Fruit fly (Drosophila melanogaster): ENCODE measurements around the gene CG11983.
A peak's percentile ranks its signal among the peaks of the same experiment; 100 is the strongest.

CG11983 gene

DNA sequence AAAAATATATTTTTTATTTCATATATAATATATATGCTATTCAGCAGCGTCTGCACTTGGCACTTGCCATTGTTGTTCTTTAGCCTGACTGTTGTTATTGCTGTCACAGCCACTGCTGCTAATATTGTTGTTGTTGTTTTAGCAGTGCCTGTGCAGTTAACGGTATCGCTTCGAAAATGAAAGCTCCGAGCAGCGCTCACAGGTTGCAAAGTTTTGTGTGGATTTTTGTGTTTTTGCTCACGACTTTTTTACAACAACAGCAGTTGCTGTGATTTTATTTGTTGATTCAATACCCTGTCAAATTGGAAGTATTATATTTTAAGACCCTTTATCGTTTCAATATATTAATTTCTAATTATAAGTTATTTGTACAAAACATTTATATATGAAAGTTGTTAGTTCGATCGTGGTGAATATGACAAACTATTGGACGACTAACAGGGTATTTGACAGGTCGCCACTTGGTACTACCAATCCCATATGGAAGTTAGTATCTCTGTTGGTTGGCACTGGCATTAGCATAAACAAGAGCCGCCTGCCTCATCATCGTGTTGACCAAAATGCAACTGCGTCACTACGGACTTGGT is 44.3 kb upstream of the CG11983 start (continued):
- TF ChIP-seq zfh1 (GFP tag; IDR thresholded peaks at IDR 0.05) (0 out of 3 replicates have a peak, but pooled peaks have one; percentile 15), Ada2b (GFP tag; IDR thresholded peaks at IDR 0.05) (peak; percentile 20; the same call in 1 of the 2 replicates), CG8924 (tag; optimal IDR thresholded peaks at IDR 0.05) (peak; percentile 35), CG31441 (GFP tag; IDR thresholded peaks at IDR 0.05) (peak; percentile 73), row (GFP tag; IDR thresholded peaks at IDR 0.05) (peak; percentile 51; the same call in 2 of the 3 replicates), D19A (tag; optimal IDR thresholded peaks at IDR 0.05) (peak; percentile 30), chn (GFP tag; optimal IDR thresholded peaks at IDR 0.05) (no peak)

DNA sequence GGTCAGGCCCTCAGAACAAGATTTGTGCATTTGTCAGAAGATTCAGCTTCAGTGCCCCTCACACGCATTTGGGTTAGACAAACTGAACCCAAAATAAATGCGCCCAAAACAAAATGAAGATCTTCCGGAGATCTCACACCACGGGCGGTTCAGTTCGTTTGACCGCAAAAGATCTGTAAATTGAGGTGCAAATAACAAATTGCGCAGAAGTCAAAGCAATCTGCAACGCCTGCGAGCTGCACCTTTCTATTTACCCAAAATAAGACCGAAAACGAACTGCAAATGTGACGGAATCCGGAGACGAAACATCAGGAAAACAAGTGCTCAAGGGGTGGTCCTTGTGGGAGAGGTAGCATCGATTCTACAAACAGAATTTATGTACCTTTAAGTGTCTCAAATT is 42.6 kb upstream of the CG11983 start:
- TF ChIP-seq kni (GFP tag; optimal IDR thresholded peaks at IDR 0.05) = peak; percentile 9
- no peak for TF ChIP-seq CG8478 (optimal IDR thresholded peaks at IDR 0.05)
- no peak for TF ChIP-seq CG13775 (GFP tag; optimal IDR thresholded peaks at IDR 0.05)
- TF ChIP-seq HLH54F (GFP tag; optimal IDR thresholded peaks at IDR 0.05) = no peak
- no peak for TF ChIP-seq Hand (GFP tag; optimal IDR thresholded peaks at IDR 0.05)
- TF ChIP-seq CG17912 (GFP tag; optimal IDR thresholded peaks at IDR 0.05) = no peak
- TF ChIP-seq salm (tag; optimal IDR thresholded peaks at IDR 0.05) = no peak
- peak in 1 of 2 experiments; percentile 91 for TF ChIP-seq tll (GFP tag; optimal IDR thresholded peaks at IDR 0.05)
- TF ChIP-seq gce (GFP tag; IDR thresholded peaks at IDR 0.05) = no peak
- no peak for TF ChIP-seq ewg (GFP tag; optimal IDR thresholded peaks at IDR 0.05)
- peak; percentile 91 for TF ChIP-seq zen (tag; optimal IDR thresholded peaks at IDR 0.05)
- no peak for TF ChIP-seq PHDP (tag; optimal IDR thresholded peaks at IDR 0.05)

DNA sequence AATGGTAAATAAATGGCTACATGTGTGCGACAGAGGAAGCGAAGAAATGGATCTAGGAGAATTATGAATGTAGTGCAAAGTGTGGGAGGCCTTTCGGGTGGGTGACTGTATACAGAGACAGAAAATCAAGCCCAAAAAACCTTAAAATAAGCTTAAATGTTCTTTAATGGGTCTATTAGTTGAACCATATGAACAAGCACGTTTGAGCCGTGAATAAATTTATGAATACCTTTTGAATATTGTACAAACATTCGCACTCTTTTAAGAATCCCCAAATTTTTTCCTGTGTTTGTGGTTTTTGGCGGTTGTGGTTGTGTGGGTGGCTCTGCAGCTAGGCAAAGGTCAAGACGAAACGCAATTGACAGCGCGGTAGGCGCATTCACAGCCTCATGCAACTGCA is 41.5 kb upstream of the CG11983 start:
- 0 out of 2 replicates have a peak, but pooled peaks have one; percentile 9 for TF ChIP-seq Drgx (GFP tag; IDR thresholded peaks at IDR 0.05)
- no peak for TF ChIP-seq al (GFP tag; IDR thresholded peaks at IDR 0.05)
- TF ChIP-seq vnd (GFP tag; IDR thresholded peaks at IDR 0.05; ENCODE audit: partially characterized antibody) = no peak
- no peak for TF ChIP-seq caup (GFP tag; optimal IDR thresholded peaks at IDR 0.05; ENCODE audit: severe bottlenecking)
- no peak for TF ChIP-seq Hr78 (GFP tag; optimal IDR thresholded peaks at IDR 0.05)
- TF ChIP-seq PHDP (tag; optimal IDR thresholded peaks at IDR 0.05) = no peak

DNA sequence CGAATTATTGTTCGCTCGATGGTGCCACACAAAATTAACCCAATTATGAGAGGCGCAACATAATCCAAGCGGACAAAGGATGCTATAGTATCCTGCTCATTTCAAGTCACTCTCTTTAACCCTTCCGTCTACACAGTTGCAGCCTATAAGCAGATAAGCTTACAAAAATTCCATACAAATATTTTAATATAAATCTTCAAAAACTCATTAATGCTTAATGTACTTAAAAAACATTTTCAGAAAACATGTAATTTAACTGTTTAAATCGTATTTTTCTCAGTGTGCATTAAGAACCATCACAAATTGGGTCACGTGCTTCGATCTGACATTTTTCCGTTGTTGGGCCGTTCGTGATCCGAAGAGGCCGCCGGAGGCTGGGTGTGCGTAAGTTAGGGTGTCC is 39.3 kb upstream of the CG11983 start:
- TF ChIP-seq Dad (GFP tag; optimal IDR thresholded peaks at IDR 0.05) (no peak), CG10321 (GFP tag; IDR thresholded peaks at IDR 0.05) (no peak), hb (GFP tag; IDR thresholded peaks at IDR 0.05; ENCODE audit: partially characterized antibody) (no peak), Dbx (GFP tag; IDR thresholded peaks at IDR 0.05) (no peak), z (GFP tag; IDR thresholded peaks at IDR 0.05) (no peak), CG6272 (GFP tag; IDR thresholded peaks at IDR 0.05) (no peak), lov (optimal IDR thresholded peaks at IDR 0.05) (no peak), lov (GFP tag; IDR thresholded peaks at IDR 0.05) (no peak), CG18262 (tag; optimal IDR thresholded peaks at IDR 0.05) (peak; percentile 2), phol (tag; optimal IDR thresholded peaks at IDR 0.05) (no peak), en (GFP tag; optimal IDR thresholded peaks at IDR 0.05) (no peak), eve (GFP tag; optimal IDR thresholded peaks at IDR 0.05) (peak in 1 of 2 experiments; percentile 2), CG8944 (GFP tag; optimal IDR thresholded peaks at IDR 0.05) (no peak), CG7786 (GFP tag; optimal IDR thresholded peaks at IDR 0.05) (no peak), CG13424 (tag; optimal IDR thresholded peaks at IDR 0.05) (no peak), CG12299 (tag; optimal IDR thresholded peaks at IDR 0.05) (no peak), CG4617 (GFP tag; optimal IDR thresholded peaks at IDR 0.05; ENCODE audit: borderline replicate concordance) (no peak), HLHmδ (GFP tag; optimal IDR thresholded peaks at IDR 0.05) (no peak)

Data from whole organism, embryonic.